Fruit fly (Drosophila melanogaster) whole organism, wandering third instar larva: Measurements from ENCODE around the gene CG4020.

Experiments
- CG9705 ChIP-seq: fragments of 200-800 bp; sonication (Bioruptor generic); optimal IDR thresholded peaks from 2 replicates; lab custom pipeline; 2018; ENCODE audit warnings: missing biosample characterization, mild to moderate bottlenecking, missing genetic modification characterization
- Dfd ChIP-seq: fragments of >200 bp; optimal IDR thresholded peaks from 2 replicates; lab custom pipeline; 2017; ENCODE audit warnings: missing biosample characterization, missing genetic modification characterization
- Jra ChIP-seq: sonication (Bioruptor generic); optimal IDR thresholded peaks from 2 replicates; lab custom pipeline; 2016; ENCODE audit warnings: missing biosample characterization, missing genetic modification characterization
- N ChIP-seq: fragments of >200 bp; optimal IDR thresholded peaks from 2 replicates; lab custom pipeline; 2018; ENCODE audit warnings: missing biosample characterization, missing external identifiers, missing genetic modification characterization
- brk ChIP-seq: fragments of 200-800 bp; sonication (Bioruptor generic); optimal IDR thresholded peaks from 2 replicates; lab custom pipeline; 2016; ENCODE audit warnings: missing biosample characterization, mild to moderate bottlenecking, missing genetic modification characterization
- dsf ChIP-seq: sonication (Bioruptor generic); optimal IDR thresholded peaks from 2 replicates; lab custom pipeline; 2016; ENCODE audit warnings: missing biosample characterization, missing genetic modification characterization, borderline replicate concordance
- ey ChIP-seq: fragments of 200-800 bp; sonication (Bioruptor generic); optimal IDR thresholded peaks from 2 replicates; lab custom pipeline; 2016; ENCODE audit warnings: missing biosample characterization, missing genetic modification characterization
- foxo ChIP-seq, 2 experiments: fragments of 200-800 bp; sonication (Bioruptor generic); optimal IDR thresholded peaks; 2 replicates in 1 of 2; 3 replicates in 1 of 2; lab custom pipeline; 2016 to 2017; ENCODE audit warnings: missing biosample characterization in 2 of 2, missing genetic modification characterization in 2 of 2
- fru ChIP-seq: fragments of 200-800 bp; sonication (Bioruptor generic); optimal IDR thresholded peaks from 3 replicates; lab custom pipeline; 2016; ENCODE audit warnings: missing biosample characterization, mild to moderate bottlenecking, missing genetic modification characterization
- lola ChIP-seq: fragments of >200 bp; optimal IDR thresholded peaks from 2 replicates; lab custom pipeline; 2017; ENCODE audit warnings: missing biosample characterization, missing genetic modification characterization
- psq ChIP-seq: fragments of 200-800 bp; sonication (Bioruptor generic); optimal IDR thresholded peaks from 3 replicates; lab custom pipeline; 2017; ENCODE audit warnings: missing biosample characterization, mild to moderate bottlenecking, missing genetic modification characterization, moderate library complexity
- rgr ChIP-seq: fragments of 200-800 bp; sonication (Bioruptor generic); optimal IDR thresholded peaks from 3 replicates; lab custom pipeline; 2016; ENCODE audit warnings: missing biosample characterization, mild to moderate bottlenecking, missing genetic modification characterization
- sv ChIP-seq: fragments of 200-800 bp; sonication (Bioruptor generic); optimal IDR thresholded peaks from 3 replicates; lab custom pipeline; 2016; ENCODE audit warnings: missing biosample characterization, missing genetic modification characterization
- usp ChIP-seq: fragments of >200 bp; optimal IDR thresholded peaks from 2 replicates; lab custom pipeline; 2017; ENCODE audit warnings: missing biosample characterization, missing genetic modification characterization

DNA sequence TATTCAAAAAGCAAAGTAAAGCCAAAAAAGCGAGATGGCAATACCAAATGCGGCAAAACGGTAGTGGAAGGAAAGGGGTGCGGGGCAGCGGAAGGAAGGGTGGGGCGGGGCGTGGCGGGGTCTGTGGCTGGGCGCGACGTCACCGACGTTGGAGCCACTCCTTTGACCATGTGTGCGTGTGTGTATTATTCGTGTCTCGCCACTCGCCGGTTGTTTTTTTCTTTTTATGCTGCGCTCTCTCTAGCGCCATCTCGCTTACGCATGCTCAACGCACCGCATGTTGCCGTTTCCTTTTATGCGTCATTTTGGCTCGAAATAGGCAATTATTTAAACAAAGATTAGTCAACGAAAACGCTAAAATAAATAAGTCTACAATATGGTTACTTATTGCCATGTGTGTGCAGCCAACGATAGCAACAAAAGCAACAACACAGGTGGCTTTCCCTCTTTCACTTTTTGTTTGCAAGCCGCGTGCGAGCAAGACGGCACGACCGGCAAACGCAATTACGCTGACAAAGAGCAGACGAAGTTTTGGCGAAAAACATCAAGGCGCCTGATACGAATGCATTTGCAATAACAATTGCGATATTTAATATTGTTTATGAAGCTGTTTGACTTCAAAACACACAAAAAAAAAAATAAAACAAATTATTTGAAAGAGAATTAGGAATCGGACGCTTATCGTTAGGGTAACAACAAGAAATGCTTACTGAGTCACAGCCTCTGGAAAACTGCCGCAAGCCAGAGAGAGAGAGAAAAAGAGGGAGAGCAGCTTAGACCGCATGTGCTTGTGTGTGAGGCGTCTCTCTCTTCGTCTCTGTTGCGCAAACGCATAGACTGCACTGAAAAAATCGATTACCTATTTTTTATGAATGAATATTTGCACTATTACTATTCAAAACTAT is 6.1 kb upstream of the CG4020 start:
- no peak for TF ChIP-seq sv (GFP tag; lab: Kevin White, UChicago)
- TF ChIP-seq brk (GFP tag; lab: Kevin White, UChicago) = no peak
- TF ChIP-seq usp (GFP tag; lab: Kevin White, UChicago) = no peak
- TF ChIP-seq dsf (GFP tag; lab: Kevin White, UChicago) = no peak
- TF ChIP-seq Jra = no peak
- TF ChIP-seq foxo (GFP tag; optimal IDR thresholded peaks at IDR 0.05; lab: Kevin White, UChicago) = peak in 1 of 2 experiments; percentile 1
- TF ChIP-seq ey (GFP tag; lab: Kevin White, UChicago) = no peak
- TF ChIP-seq psq (GFP tag; lab: Kevin White, UChicago) = peak; percentile 96
- no peak for TF ChIP-seq rgr (GFP tag; lab: Kevin White, UChicago)
- TF ChIP-seq CG9705 (GFP tag; lab: Kevin White, UChicago) = no peak
- TF ChIP-seq Dfd (GFP tag; lab: Kevin White, UChicago) = peak; percentile 39
- TF ChIP-seq N (GFP tag; lab: Kevin White, UChicago) = no peak
- TF ChIP-seq lola (GFP tag; lab: Kevin White, UChicago) = no peak
- TF ChIP-seq fru (GFP tag; lab: Kevin White, UChicago) = no peak
